Worm (Caenorhabditis elegans) whole organism, late embryonic: ENCODE results near the gene srh-112.

ENCODE experiments used
- ama-1 ChIP-seq: fragments of 150-350 bp; optimal IDR thresholded peaks from 2 replicates; lab custom pipeline; 2014
- ceh-24 ChIP-seq: sonication (generic microtip); optimal IDR thresholded peaks from 2 replicates; lab custom pipeline; 2016; ENCODE audit warnings: mild to moderate bottlenecking, missing genetic modification characterization, missing compliant biosample characterization
- dve-1 ChIP-seq: sonication (generic microtip); optimal IDR thresholded peaks from 2 replicates; lab custom pipeline; 2017; ENCODE audit warnings: antibody characterized with exemption, mild to moderate bottlenecking, missing genetic modification characterization, missing compliant biosample characterization
- eyg-1 ChIP-seq: sonication (generic microtip); optimal IDR thresholded peaks from 2 replicates; lab custom pipeline; 2016; ENCODE audit warnings: missing genotype, missing genetic modification characterization, missing compliant biosample characterization
- fkh-10 ChIP-seq: fragments of 150-350 bp; optimal IDR thresholded peaks from 2 replicates; lab custom pipeline; 2014; ENCODE audit warnings: missing biosample characterization, missing genetic modification reagents, missing genetic modification characterization
- hlh-30 ChIP-seq: sonication (generic microtip); optimal IDR thresholded peaks from 2 replicates; lab custom pipeline; 2017; ENCODE audit warnings: antibody characterized with exemption, missing genetic modification characterization, missing compliant biosample characterization; ENCODE audit not compliant: insufficient read depth
- lim-6 ChIP-seq: sonication (generic microtip); optimal IDR thresholded peaks from 2 replicates; lab custom pipeline; 2016; ENCODE audit warnings: missing genetic modification characterization, missing compliant biosample characterization
- nhr-11 ChIP-seq: fragments of 150-350 bp; optimal IDR thresholded peaks from 2 replicates; lab custom pipeline; 2014; ENCODE audit warnings: missing biosample characterization, missing genetic modification characterization
- pha-4 ChIP-seq: fragments of 150-350 bp; optimal IDR thresholded peaks from 2 replicates; lab custom pipeline; 2018; ENCODE audit warnings: missing biosample characterization, missing genetic modification reagents, missing genetic modification characterization
- pros-1 ChIP-seq: fragments of 150-350 bp; optimal IDR thresholded peaks from 2 replicates; lab custom pipeline; 2014; ENCODE audit warnings: missing biosample characterization, missing genetic modification reagents, missing genetic modification characterization
- sox-4 ChIP-seq: sonication (generic microtip); optimal IDR thresholded peaks from 2 replicates; lab custom pipeline; 2017; ENCODE audit warnings: mild to moderate bottlenecking, missing genetic modification characterization, inconsistent platforms, missing compliant biosample characterization
- unc-86 ChIP-seq: sonication (generic microtip); optimal IDR thresholded peaks from 2 replicates; lab custom pipeline; 2016; ENCODE audit warnings: missing genetic modification characterization, missing compliant biosample characterization

ce11 chrV:17273249-17273648, 47.2 kb upstream of the srh-112 start, which contains the start of gene K10G4.10:
- no peak for TF ChIP-seq lim-6 (tag; lab: Kevin White, UChicago)
- TF ChIP-seq ceh-24 (tag; lab: Kevin White, UChicago) = no peak
- TF ChIP-seq nhr-11 (tag; lab: Kevin White, UChicago) = no peak
- no peak for TF ChIP-seq sox-4 (tag; lab: Kevin White, UChicago)
- TF ChIP-seq pros-1 (tag; lab: Kevin White, UChicago) = no peak
- TF ChIP-seq pha-4 (tag; lab: Kevin White, UChicago) = no peak
- TF ChIP-seq hlh-30 (tag; lab: Kevin White, UChicago) = no peak
- TF ChIP-seq unc-86 (tag; lab: Kevin White, UChicago) = no peak
- TF ChIP-seq ama-1 (lab: Kevin White, UChicago) = no peak
- TF ChIP-seq eyg-1 (tag; lab: Kevin White, UChicago) = no peak
- TF ChIP-seq fkh-10 (GFP tag; lab: Kevin White, UChicago) = no peak
- no peak for TF ChIP-seq dve-1 (tag; lab: Kevin White, UChicago)
